Worm (Caenorhabditis elegans) whole organism, L4 larva: ENCODE data around the gene sulp-7.

Experiments used
- Y48G9A.11 ChIP-seq: fragments of 200-800 bp; sonication (Bioruptor generic); IDR thresholded peaks from 2 replicates; pipeline ENCODE4 v1.3.6; 2022; ENCODE audit warnings: missing genetic modification reagents, missing genetic modification characterization, missing compliant biosample characterization
- aly-2 ChIP-seq: sonication (generic microtip); optimal IDR thresholded peaks from 2 replicates; lab custom pipeline; 2018; ENCODE audit warnings: missing biosample characterization, missing genetic modification characterization
- attf-4 ChIP-seq: sonication (generic microtip); optimal IDR thresholded peaks from 3 replicates; lab custom pipeline; 2017; ENCODE audit warnings: missing biosample characterization, missing genetic modification characterization
- ceh-28 ChIP-seq: fragments of 150-350 bp; optimal IDR thresholded peaks from 2 replicates; lab custom pipeline; 2014; ENCODE audit warnings: missing biosample characterization, missing genetic modification reagents, missing genetic modification characterization
- ceh-82 ChIP-seq: sonication (generic microtip); optimal IDR thresholded peaks from 2 replicates; lab custom pipeline; 2017; ENCODE audit warnings: missing biosample characterization, missing genetic modification characterization
- egl-27 ChIP-seq: sonication (generic microtip); optimal IDR thresholded peaks from 3 replicates; lab custom pipeline; 2017; ENCODE audit warnings: missing biosample characterization, missing genetic modification reagents, missing genetic modification characterization
- madf-5 ChIP-seq, 2 experiments: fragments of 200-800 bp; sonication (Bioruptor generic); IDR thresholded peaks; 2 replicates each; pipeline ENCODE4 v1.3.6; 2022; ENCODE audit warnings: missing compliant biosample characterization in 2 of 2, missing genetic modification characterization in 2 of 2
- mxl-2 ChIP-seq: fragments of 200-800 bp; sonication (Bioruptor generic); conservative IDR thresholded peaks from 2 replicates; pipeline ENCODE4 v1.3.6; 2022; ENCODE audit warnings: missing genetic modification reagents, missing genetic modification characterization, missing compliant biosample characterization
- nhr-11 ChIP-seq: fragments of 150-350 bp; optimal IDR thresholded peaks from 2 replicates; lab custom pipeline; 2014; ENCODE audit warnings: missing biosample characterization, missing genetic modification characterization
- nhr-41 ChIP-seq: fragments of 200-800 bp; sonication (Bioruptor generic); IDR thresholded peaks from 2 replicates; pipeline ENCODE4 v1.3.6; 2022; ENCODE audit warnings: missing genetic modification reagents, missing genetic modification characterization, missing compliant biosample characterization
- nhr-6 ChIP-seq: fragments of 150-350 bp; optimal IDR thresholded peaks from 2 replicates; lab custom pipeline; 2014; ENCODE audit warnings: missing biosample characterization, missing genetic modification characterization
- rbr-2 ChIP-seq: sonication (generic microtip); optimal IDR thresholded peaks from 2 replicates; lab custom pipeline; 2016; ENCODE audit warnings: missing genotype, missing genetic modification characterization, missing compliant biosample characterization
- zag-1 ChIP-seq: fragments of 150-350 bp; optimal IDR thresholded peaks from 2 replicates; lab custom pipeline; 2014; ENCODE audit warnings: missing biosample characterization, missing genetic modification characterization
- ztf-7 ChIP-seq: fragments of 150-350 bp; optimal IDR thresholded peaks from 2 replicates; lab custom pipeline; 2014; ENCODE audit warnings: missing biosample characterization, missing genetic modification characterization

DNA sequence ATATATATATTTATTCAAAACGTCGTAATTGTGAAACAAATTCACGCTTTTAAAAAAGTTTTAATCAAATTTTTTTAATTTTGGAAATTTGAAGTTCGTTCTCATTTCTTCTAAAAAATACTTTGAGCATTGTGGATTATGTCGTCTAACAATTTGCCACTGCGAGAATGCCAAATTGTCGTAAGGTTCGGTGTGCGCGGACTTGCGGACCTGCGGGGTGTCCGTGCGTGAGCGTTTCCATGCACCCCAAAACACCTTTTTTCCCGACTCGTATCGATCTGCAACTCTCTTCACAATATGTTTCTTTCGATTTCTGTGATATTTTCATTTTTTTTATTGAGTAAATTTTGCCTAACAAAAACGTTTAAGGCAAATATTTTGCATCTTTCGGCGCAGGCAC lies 7.8 kb upstream of the sulp-7 start:
- no peak for TF ChIP-seq egl-27 (tag; lab: Kevin White, UChicago)
- no peak for TF ChIP-seq rbr-2
- TF ChIP-seq nhr-11 (tag; lab: Kevin White, UChicago), result no peak
- TF ChIP-seq aly-2 (tag; lab: Kevin White, UChicago), result no peak
- no peak for TF ChIP-seq attf-4 (tag; lab: Kevin White, UChicago)
- no peak for TF ChIP-seq nhr-6 (tag; lab: Kevin White, UChicago)
- TF ChIP-seq Y48G9A.11, result no peak
- TF ChIP-seq ceh-28 (tag; lab: Kevin White, UChicago), result no peak
- TF ChIP-seq mxl-2 (GFP tag; lab: Robert Waterston, UW), result no peak
- TF ChIP-seq ceh-82, result no peak
- no peak for TF ChIP-seq nhr-41 (GFP tag; lab: Robert Waterston, UW)
- TF ChIP-seq zag-1 (tag; lab: Kevin White, UChicago), result no peak
- TF ChIP-seq ztf-7 (tag; lab: Kevin White, UChicago), result no peak
- no peak for TF ChIP-seq madf-5 (GFP tag; IDR thresholded peaks at IDR 0.05; lab: Robert Waterston, UW)
